Fruit fly (Drosophila melanogaster) S2 (cell line): ENCODE results near the gene CG33269.
A peak's percentile ranks its signal among the peaks of the same experiment; 100 is the strongest.
"Not testable (repeated sequence)": the region's sequence is repeated elsewhere in the genome, so short reads cannot be mapped to it uniquely, and the experiment has no call there.

Source experiments
- CG8478 ChIP-seq: fragments of >200 bp; optimal IDR thresholded peaks from 2 replicates; lab custom pipeline; 2018
- CTCF ChIP-seq, 2 experiments: fragments of >200 bp; optimal IDR thresholded peaks; 2 replicates each; lab custom pipeline; 2018

CG33269 gene

dm6 chr3L:11578847-11579246 lies 3.1 kb downstream of the CG33269 start:
- TF ChIP-seq CTCF (optimal IDR thresholded peaks at IDR 0.05; lab: Kevin White, UChicago): no peak
- TF ChIP-seq CG8478 (lab: Kevin White, UChicago): no peak

dm6 chr3L:11578211-11578673 lies 3.8 kb downstream of the CG33269 start, which contains the start of gene CG33270:
Gene CG33270, minus strand, starts transcription at chr3L:11578623.
- no peak for TF ChIP-seq CG8478 (lab: Kevin White, UChicago)

dm6 chr3L:11577395-11577794 lies 4.6 kb downstream of the CG33269 start, which contains the start of gene CG33271:
Gene CG33271, minus strand, starts transcription at chr3L:11577495.
- TF ChIP-seq CTCF (optimal IDR thresholded peaks at IDR 0.05; lab: Kevin White, UChicago): no peak
- no peak for TF ChIP-seq CG8478 (lab: Kevin White, UChicago)

dm6 chr3L:11576944-11577343 lies 5.1 kb downstream of the CG33269 start, which contains the start of gene CG33489:
Gene CG33489, minus strand, starts transcription at chr3L:11577044.
- TF ChIP-seq CG8478 (lab: Kevin White, UChicago); CTCF (optimal IDR thresholded peaks at IDR 0.05; lab: Kevin White, UChicago): not testable (repeated sequence)

DNA sequence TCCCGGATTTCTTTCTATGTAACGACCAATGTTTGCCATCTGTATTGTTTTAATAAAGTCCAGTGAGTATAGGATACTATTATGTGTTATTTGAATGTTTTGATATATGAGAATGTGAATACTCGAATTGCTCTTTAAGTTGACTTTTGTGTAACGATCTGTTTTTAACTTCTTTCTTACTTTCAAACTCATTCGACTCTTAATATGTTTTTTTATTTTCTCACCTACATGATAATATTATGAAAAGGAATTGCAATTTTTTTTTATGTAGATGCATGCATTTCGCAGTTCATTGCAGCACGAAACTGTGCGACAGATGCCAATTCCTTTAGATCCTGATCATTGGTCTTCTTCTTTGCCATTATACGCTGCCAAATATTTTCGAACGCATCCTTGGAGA lies 7.4 kb downstream of the CG33269 start, which contains the start of gene CG33490:
Gene CG33490, minus strand, starts transcription at position 101 of the 400 bp plus-strand sequence.
- no peak for TF ChIP-seq CG8478 (lab: Kevin White, UChicago)
- no peak for TF ChIP-seq CTCF (optimal IDR thresholded peaks at IDR 0.05; lab: Kevin White, UChicago)

dm6 chr3L:11563972-11564533 lies 17.9 kb downstream of the CG33269 start, which contains the start of the genes CG46412 and CG33267:
Gene CG46412, minus strand, starts transcription at chr3L:11564072.
Gene CG33267, plus strand, starts transcription at chr3L:11564483.
- TF ChIP-seq CTCF (optimal IDR thresholded peaks at IDR 0.05; lab: Kevin White, UChicago) (no peak), CG8478 (lab: Kevin White, UChicago) (no peak)

DNA sequence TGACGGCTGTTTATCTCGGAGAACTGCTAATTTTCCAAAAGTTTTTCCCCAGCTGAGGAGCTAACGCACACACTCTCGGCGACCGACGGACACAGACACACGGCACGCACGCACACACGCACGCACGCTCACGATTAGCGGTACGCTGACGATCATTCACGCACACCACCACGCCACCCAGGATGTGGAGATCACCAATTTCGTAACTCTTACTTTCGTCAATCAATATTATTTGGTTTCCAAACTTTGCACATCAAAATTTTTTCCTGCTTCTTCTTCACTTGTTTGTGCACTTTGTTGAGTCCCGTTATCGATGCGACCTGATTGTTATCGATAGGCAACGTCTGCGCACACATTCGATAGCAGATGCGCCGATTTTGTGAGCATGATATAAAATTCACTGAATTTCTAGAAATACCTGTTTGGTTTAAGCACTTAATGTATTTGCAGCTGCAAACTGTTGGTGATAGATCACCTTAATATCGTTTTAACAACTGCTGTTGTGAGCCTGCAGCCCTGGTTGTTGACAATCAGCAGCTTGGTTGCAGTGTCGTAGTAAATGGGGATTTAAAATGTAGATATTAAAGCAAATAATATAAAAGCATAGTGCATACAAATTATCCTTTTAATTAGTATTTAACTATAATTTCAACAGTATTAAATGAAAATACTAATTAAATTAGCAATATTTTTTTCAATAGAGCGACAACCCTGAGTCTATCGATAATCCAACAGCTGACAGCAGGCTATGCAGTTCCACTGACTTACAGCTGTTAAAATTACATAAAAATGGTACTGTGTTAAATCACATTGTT lies 19.8 kb downstream of the CG33269 start, which contains the start of the genes CG7394 and Mob2:
Gene CG7394, plus strand, starts transcription at position 51 of the 815 bp plus-strand sequence.
Gene Mob2, minus strand, starts transcription at position 288 of the 815 bp plus-strand sequence.
- TF ChIP-seq CG8478 (lab: Kevin White, UChicago) (no peak), CTCF (optimal IDR thresholded peaks at IDR 0.05; lab: Kevin White, UChicago) (peak in 1 of 2 experiments; percentile 36)

dm6 chr3L:11560885-11561284 lies 21.1 kb downstream of the CG33269 start:
- no peak for TF ChIP-seq CG8478 (lab: Kevin White, UChicago)

- TF ChIP-seq CG8478 (lab: Kevin White, UChicago) (no peak), CTCF (optimal IDR thresholded peaks at IDR 0.05; lab: Kevin White, UChicago) (no peak)
Measured at dm6 chr3L:11557209-11557608, 24.8 kb downstream of the CG33269 start.

DNA sequence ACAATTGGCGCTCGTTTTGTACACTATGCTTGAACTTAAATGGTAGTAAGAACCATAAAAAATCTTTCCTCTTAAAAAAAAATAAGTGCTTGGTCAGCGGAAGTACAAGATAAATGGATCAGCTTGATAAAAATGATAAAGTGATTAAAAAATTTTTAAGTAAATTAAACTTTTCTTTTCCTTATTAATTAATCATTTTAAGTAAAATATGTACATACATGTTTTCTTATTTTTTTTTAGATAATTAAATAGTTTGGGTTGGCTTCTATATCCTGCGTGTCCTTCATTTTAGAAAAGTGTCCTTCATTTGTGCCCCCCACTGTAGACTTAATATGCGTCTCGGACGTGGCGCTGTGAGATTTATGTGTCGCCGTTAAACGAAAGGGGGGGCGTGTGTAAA lies 25.4 kb downstream of the CG33269 start:
- no peak for TF ChIP-seq CTCF (optimal IDR thresholded peaks at IDR 0.05; lab: Kevin White, UChicago)
- no peak for TF ChIP-seq CG8478 (lab: Kevin White, UChicago)

- TF ChIP-seq CG8478 (lab: Kevin White, UChicago): no peak
- TF ChIP-seq CTCF (optimal IDR thresholded peaks at IDR 0.05; lab: Kevin White, UChicago): no peak
Measured at dm6 chr3L:11555662-11556460, 26.1 kb downstream of the CG33269 start.

- TF ChIP-seq CG8478 (lab: Kevin White, UChicago) (no peak), CTCF (optimal IDR thresholded peaks at IDR 0.05; lab: Kevin White, UChicago) (peak in 1 of 2 experiments; percentile 15)
Measured at dm6 chr3L:11554796-11555195, 27.2 kb downstream of the CG33269 start.

DNA sequence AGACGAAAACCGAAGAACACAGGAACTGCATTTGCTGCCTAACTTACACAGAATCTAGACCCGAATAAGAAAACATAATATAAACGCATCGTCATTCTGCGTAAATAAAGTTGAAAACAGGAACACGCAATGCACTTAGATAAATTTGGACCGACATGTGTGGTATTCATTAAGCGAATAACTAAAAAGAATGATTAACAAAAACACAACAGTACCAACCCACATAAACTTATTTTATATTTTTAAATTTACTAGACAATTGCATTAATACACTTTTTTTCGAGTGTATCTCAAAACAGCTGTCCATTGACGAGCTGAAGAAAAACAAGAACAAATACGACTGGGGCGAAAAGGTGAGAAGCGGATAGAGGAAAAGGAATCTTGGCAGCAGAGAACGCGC lies 27.7 kb downstream of the CG33269 start:
- no peak for TF ChIP-seq CG8478 (lab: Kevin White, UChicago)
- TF ChIP-seq CTCF (optimal IDR thresholded peaks at IDR 0.05; lab: Kevin White, UChicago): no peak

- TF ChIP-seq CTCF (optimal IDR thresholded peaks at IDR 0.05; lab: Kevin White, UChicago) (no peak), CG8478 (lab: Kevin White, UChicago) (no peak)
Measured at dm6 chr3L:11553672-11554068, 28.3 kb downstream of the CG33269 start.
